Worm (Caenorhabditis elegans) whole organism, L3 larva: Measurements from ENCODE around the gene F07E5.13.
"Not testable (repeated sequence)": the region's sequence is repeated elsewhere in the genome, so short reads cannot be mapped to it uniquely, and the experiment has no call there.

ENCODE experiments used
- ZK546.5 ChIP-seq: sonication (generic microtip); optimal IDR thresholded peaks from 2 replicates; lab custom pipeline; 2017; ENCODE audit warnings: missing biosample characterization, missing genetic modification characterization
- aly-2 ChIP-seq: fragments of 150-350 bp; optimal IDR thresholded peaks from 2 replicates; lab custom pipeline; 2014; ENCODE audit warnings: missing biosample characterization, missing genetic modification characterization
- ceh-28 ChIP-seq: fragments of 150-350 bp; optimal IDR thresholded peaks from 2 replicates; lab custom pipeline; 2014; ENCODE audit warnings: missing biosample characterization, missing genetic modification reagents, missing genetic modification characterization
- ceh-82 ChIP-seq: fragments of 150-350 bp; optimal IDR thresholded peaks from 2 replicates; lab custom pipeline; 2014; ENCODE audit warnings: missing biosample characterization, missing genetic modification characterization
- ceh-9 ChIP-seq: sonication (generic microtip); optimal IDR thresholded peaks from 2 replicates; lab custom pipeline; 2018; ENCODE audit warnings: missing biosample characterization, missing genetic modification characterization
- daf-12 ChIP-seq: fragments of 150-350 bp; optimal IDR thresholded peaks from 2 replicates; lab custom pipeline; 2014; ENCODE audit warnings: missing biosample characterization, missing genetic modification reagents, missing genetic modification characterization
- egl-27 ChIP-seq: sonication (generic microtip); optimal IDR thresholded peaks from 4 replicates; lab custom pipeline; 2017; ENCODE audit warnings: missing biosample characterization, missing genetic modification reagents, missing genetic modification characterization
- elt-1 ChIP-seq: fragments of 150-350 bp; optimal IDR thresholded peaks from 2 replicates; lab custom pipeline; 2014; ENCODE audit warnings: missing biosample characterization, missing genetic modification characterization
- elt-3 ChIP-seq, 3 experiments: fragments of 150-350 bp in 1 of 3; sonication (generic microtip) in 2 of 3; optimal IDR thresholded peaks; 2 replicates in 2 of 3; 4 replicates in 1 of 3; lab custom pipeline; 2014 to 2017; ENCODE audit warnings: missing biosample characterization in 3 of 3, missing genetic modification characterization in 3 of 3
- fkh-10 ChIP-seq: sonication (generic microtip); optimal IDR thresholded peaks from 2 replicates; lab custom pipeline; 2017; ENCODE audit warnings: missing biosample characterization, missing genetic modification reagents, missing genetic modification characterization
- fkh-2 ChIP-seq: fragments of 150-350 bp; optimal IDR thresholded peaks from 2 replicates; lab custom pipeline; 2014; ENCODE audit warnings: missing biosample characterization, missing genetic modification reagents, missing genetic modification characterization
- fos-1 ChIP-seq: fragments of 150-350 bp; optimal IDR thresholded peaks from 2 replicates; lab custom pipeline; 2014; ENCODE audit warnings: missing biosample characterization, missing genetic modification characterization
- lin-15B ChIP-seq: fragments of 150-350 bp; optimal IDR thresholded peaks from 2 replicates; lab custom pipeline; 2014; ENCODE audit warnings: missing biosample characterization, missing genetic modification characterization
- lin-39 ChIP-seq: fragments of 150-350 bp; optimal IDR thresholded peaks from 2 replicates; lab custom pipeline; 2018; ENCODE audit warnings: missing biosample characterization, missing genetic modification reagents, missing genetic modification characterization
- lsy-12 ChIP-seq: sonication (generic microtip); optimal IDR thresholded peaks from 2 replicates; lab custom pipeline; 2016; ENCODE audit warnings: mild to moderate bottlenecking, missing genetic modification characterization, missing compliant biosample characterization
- mdl-1 ChIP-seq: fragments of 150-350 bp; optimal IDR thresholded peaks from 2 replicates; lab custom pipeline; 2014; ENCODE audit warnings: missing biosample characterization, missing genetic modification characterization
- mml-1 ChIP-seq: fragments of 150-350 bp; sonication (generic microtip); optimal IDR thresholded peaks from 3 replicates; lab custom pipeline; 2014; ENCODE audit warnings: missing biosample characterization, missing genetic modification characterization
- nfya-1 ChIP-seq: sonication (generic microtip); optimal IDR thresholded peaks from 2 replicates; lab custom pipeline; 2017; ENCODE audit warnings: missing genetic modification characterization, mild to moderate bottlenecking, missing compliant biosample characterization, antibody characterized with exemption, moderate library complexity; ENCODE audit not compliant: insufficient read depth
- nhr-11 ChIP-seq: fragments of 150-350 bp; optimal IDR thresholded peaks from 2 replicates; lab custom pipeline; 2014; ENCODE audit warnings: missing biosample characterization, missing genetic modification characterization
- nhr-12 ChIP-seq: fragments of 150-350 bp; optimal IDR thresholded peaks from 2 replicates; lab custom pipeline; 2014; ENCODE audit warnings: missing biosample characterization, missing genetic modification characterization
- nhr-23 ChIP-seq: fragments of 150-350 bp; optimal IDR thresholded peaks from 2 replicates; lab custom pipeline; 2014; ENCODE audit warnings: missing biosample characterization, missing genetic modification reagents, missing genetic modification characterization
- nhr-25 ChIP-seq: sonication (generic microtip); optimal IDR thresholded peaks from 2 replicates; lab custom pipeline; 2017; ENCODE audit warnings: missing biosample characterization, missing genetic modification characterization
- nhr-28 ChIP-seq: fragments of 150-350 bp; optimal IDR thresholded peaks from 2 replicates; lab custom pipeline; 2014; ENCODE audit warnings: missing biosample characterization, missing genetic modification characterization
- nhr-43 ChIP-seq: sonication (generic microtip); optimal IDR thresholded peaks from 2 replicates; lab custom pipeline; 2016; ENCODE audit warnings: mild to moderate bottlenecking, missing genetic modification characterization, missing compliant biosample characterization; ENCODE audit not compliant: poor library complexity, severe bottlenecking
- nhr-77 ChIP-seq: fragments of 150-350 bp; optimal IDR thresholded peaks from 2 replicates; lab custom pipeline; 2014; ENCODE audit warnings: missing biosample characterization, missing genetic modification characterization
- pha-4 ChIP-seq: fragments of 150-350 bp; optimal IDR thresholded peaks from 2 replicates; lab custom pipeline; 2014; ENCODE audit warnings: missing biosample characterization, missing genetic modification reagents, missing genetic modification characterization
- sea-2 ChIP-seq: fragments of 150-350 bp; sonication (generic microtip); optimal IDR thresholded peaks from 4 replicates; lab custom pipeline; 2014; ENCODE audit warnings: missing biosample characterization, missing genetic modification reagents, missing genetic modification characterization
- skn-1 ChIP-seq: fragments of 150-350 bp; optimal IDR thresholded peaks from 2 replicates; lab custom pipeline; 2014; ENCODE audit warnings: missing biosample characterization, missing genetic modification characterization
- snpc-4 ChIP-seq: fragments of 150-350 bp; optimal IDR thresholded peaks from 2 replicates; lab custom pipeline; 2014; ENCODE audit warnings: missing biosample characterization, missing genetic modification characterization
- unc-62 ChIP-seq: fragments of 150-350 bp; sonication (generic microtip); optimal IDR thresholded peaks from 4 replicates; lab custom pipeline; 2014; ENCODE audit warnings: missing biosample characterization, missing genetic modification reagents, missing genetic modification characterization
- ztf-11 ChIP-seq: fragments of 150-350 bp; optimal IDR thresholded peaks from 2 replicates; lab custom pipeline; 2014; ENCODE audit warnings: missing biosample characterization, missing genetic modification characterization
- ztf-4 ChIP-seq: fragments of 150-350 bp; optimal IDR thresholded peaks from 2 replicates; lab custom pipeline; 2014; ENCODE audit warnings: missing biosample characterization, missing genetic modification characterization

The F07E5.13 gene

DNA sequence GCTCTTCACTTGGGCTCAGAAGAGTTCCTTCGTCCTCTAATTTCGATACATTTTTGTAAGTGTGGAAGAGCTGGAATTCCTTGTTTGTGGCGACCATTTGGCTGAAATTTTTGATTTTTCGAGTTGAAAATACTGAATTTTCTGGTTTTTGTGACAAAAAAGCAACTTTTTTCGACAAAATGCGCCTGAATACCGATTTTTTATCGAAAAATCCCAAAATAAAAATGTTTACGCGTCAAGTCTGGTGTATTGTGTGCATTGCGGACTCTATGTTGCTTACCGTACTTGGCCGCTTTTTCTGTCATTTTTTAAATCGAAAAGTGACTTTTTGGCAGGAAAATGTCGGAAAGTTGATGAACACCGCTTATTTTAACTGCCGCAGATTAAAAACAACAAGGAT is 33.5 kb downstream of the F07E5.13 start, which contains the start of gene bath-3:
bath-3 (minus strand) TSS at position 101 of the 400 bp plus-strand sequence.
- TF ChIP-seq nhr-11 (tag; lab: Kevin White, UChicago): no peak
- no peak for TF ChIP-seq pha-4 (tag; lab: Kevin White, UChicago)
- no peak for TF ChIP-seq ceh-28 (tag; lab: Kevin White, UChicago)
- TF ChIP-seq nhr-23 (tag; lab: Kevin White, UChicago): no peak
- no peak for TF ChIP-seq egl-27 (tag; lab: Kevin White, UChicago)
- no peak for TF ChIP-seq elt-1
- TF ChIP-seq ceh-82 (tag; lab: Kevin White, UChicago): no peak
- TF ChIP-seq nhr-25 (tag; lab: Kevin White, UChicago): no peak

DNA sequence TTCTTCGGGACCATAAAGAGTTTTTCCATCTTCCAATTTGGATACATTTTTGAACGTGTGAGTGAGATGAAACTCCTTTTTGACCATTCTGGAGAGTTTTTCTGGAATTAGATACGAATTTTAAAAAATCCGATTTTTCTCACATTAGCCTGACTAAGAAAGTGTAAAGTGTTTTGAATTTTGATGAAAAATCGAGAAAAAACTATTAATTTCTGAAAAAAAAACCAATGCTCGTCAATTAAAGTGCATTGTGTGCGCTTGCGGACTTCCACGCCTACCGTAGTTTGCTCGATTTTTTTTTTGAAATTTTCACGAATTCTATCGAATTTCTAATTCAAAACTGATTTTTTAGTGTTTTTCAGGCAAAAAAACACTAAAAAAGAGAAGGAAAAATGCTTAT is 35.2 kb downstream of the F07E5.13 start, which contains the start of gene bath-1:
bath-1 (minus strand) TSS at position 101 of the 400 bp plus-strand sequence.
- TF ChIP-seq nhr-28 (tag; lab: Kevin White, UChicago) (no peak), nhr-12 (tag; lab: Kevin White, UChicago) (no peak), fkh-2 (tag; lab: Kevin White, UChicago) (no peak), lin-15B (tag; lab: Kevin White, UChicago) (no peak), unc-62 (GFP tag; lab: Kevin White, UChicago) (no peak), aly-2 (tag; lab: Kevin White, UChicago) (no peak), elt-3 (tag; optimal IDR thresholded peaks at IDR 0.05; lab: Kevin White, UChicago) (no peak), sea-2 (GFP tag; lab: Kevin White, UChicago) (no peak)

DNA sequence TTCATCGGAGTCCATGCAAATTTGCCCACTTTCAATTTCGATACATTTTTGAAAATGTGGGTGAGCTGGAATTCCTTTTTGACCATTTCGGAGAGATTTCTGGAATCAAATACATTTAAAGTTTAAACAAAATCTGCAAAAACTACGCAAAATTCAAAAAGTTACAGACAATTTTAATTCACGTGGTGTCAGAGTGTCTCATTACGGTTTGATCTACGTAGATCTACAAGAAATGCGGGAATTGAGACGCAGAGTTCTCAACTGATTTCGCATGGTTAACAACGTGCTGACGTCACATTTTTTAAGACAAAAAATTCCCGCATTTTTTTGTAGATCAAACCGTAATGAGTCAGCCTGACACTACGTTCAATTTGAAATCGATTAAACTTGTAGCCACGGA is 37.4 kb downstream of the F07E5.13 start, which contains the start of gene bath-21:
bath-21 (minus strand) TSS at position 101 of the 400 bp plus-strand sequence.
- TF ChIP-seq fos-1 (tag; lab: Kevin White, UChicago) (no peak), mdl-1 (tag; lab: Kevin White, UChicago) (no peak), nhr-77 (no peak), snpc-4 (tag; lab: Kevin White, UChicago) (no peak), lin-39 (tag; lab: Kevin White, UChicago) (no peak), ZK546.5 (tag; lab: Kevin White, UChicago) (no peak), daf-12 (tag; lab: Kevin White, UChicago) (no peak), fkh-10 (no peak), ztf-11 (tag; lab: Kevin White, UChicago) (no peak), aly-2 (tag; lab: Kevin White, UChicago) (no peak), nfya-1 (no peak), nhr-11 (tag; lab: Kevin White, UChicago) (no peak), mml-1 (no peak), lsy-12 (tag; lab: Kevin White, UChicago) (no peak), nhr-12 (tag; lab: Kevin White, UChicago) (no peak), nhr-43 (no peak)

DNA sequence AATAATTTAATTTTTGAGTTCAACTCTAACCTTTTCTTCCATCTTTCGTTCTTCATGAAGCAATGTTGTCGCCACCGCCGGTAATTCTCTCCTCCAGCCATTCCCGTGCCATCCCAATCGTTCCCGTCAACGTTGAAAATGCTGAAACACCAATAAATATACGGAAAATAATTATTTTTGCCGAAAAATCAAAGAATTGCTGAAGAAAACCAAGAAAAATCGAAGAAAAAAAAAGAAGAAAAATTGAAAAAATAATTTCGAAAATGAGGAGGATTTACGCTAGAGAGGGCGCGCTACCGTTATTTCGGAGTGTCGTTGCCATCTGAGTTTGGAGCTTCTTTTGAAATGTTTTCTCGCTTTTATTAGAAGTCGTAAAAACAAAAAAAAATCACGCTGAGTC is 40.4 kb downstream of the F07E5.13 start, which contains the start of gene cya-2:
cya-2 (minus strand) TSS at position 101 of the 400 bp plus-strand sequence.
- TF ChIP-seq ceh-9; mml-1; pha-4 (tag; lab: Kevin White, UChicago): not testable (repeated sequence)

DNA sequence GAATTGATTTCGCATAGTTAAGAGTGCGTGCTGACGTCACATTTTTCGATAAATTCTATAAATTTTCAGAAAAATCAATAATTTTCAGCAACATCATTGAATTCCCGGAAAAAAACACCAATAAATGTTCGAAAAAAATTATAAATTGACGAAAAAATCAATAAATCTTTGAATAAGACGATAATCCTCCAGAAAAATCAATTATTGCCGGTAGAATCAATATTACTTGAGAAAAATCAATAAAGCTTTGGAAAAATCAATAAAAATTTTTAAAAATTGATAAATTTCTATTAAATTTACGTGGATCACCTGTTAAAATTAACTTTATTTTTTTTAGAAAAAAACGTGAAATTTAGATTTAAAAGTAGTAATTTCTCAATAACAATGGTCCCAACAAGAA is 50.0 kb downstream of the F07E5.13 start:
- TF ChIP-seq ztf-4: no peak
- TF ChIP-seq ceh-28 (tag; lab: Kevin White, UChicago): peak; percentile 76

DNA sequence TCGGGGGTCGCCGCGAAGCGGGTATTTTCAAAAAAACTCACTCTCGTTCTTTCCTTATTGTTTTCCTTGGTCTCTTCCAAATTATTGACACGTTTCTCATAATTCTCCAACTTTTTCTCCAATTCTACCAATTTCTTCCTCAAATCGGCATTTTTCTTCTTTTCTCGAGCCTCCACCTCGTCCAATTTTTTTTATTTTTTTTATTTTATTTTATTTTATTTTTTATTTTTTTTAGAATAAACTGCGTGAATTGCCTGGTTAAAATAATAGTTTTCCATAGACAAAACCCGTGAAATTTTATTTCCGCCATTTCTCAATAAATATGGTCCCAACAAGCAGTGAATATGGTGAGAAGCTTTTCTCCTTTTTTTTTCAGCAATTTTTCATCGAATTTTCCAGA is 51.2 kb downstream of the F07E5.13 start, which contains the start of gene F59H6.15:
F59H6.15 (plus strand) TSS at position 301 of the 400 bp plus-strand sequence.
- TF ChIP-seq lsy-12 (tag; lab: Kevin White, UChicago) (no peak), skn-1 (no peak), nhr-77 (no peak), lin-39 (tag; lab: Kevin White, UChicago) (no peak), ZK546.5 (tag; lab: Kevin White, UChicago) (no peak)
